Fruit fly (Drosophila melanogaster) whole organism, embryonic: Measurements from ENCODE around the gene CG33282.

Experiments
- Aef1 ChIP-seq: fragments of 200-800 bp; sonication (Bioruptor generic); IDR thresholded peaks from 3 replicates; pipeline ENCODE4 v1.3.6; 2022; ENCODE audit warnings: missing biosample characterization, missing genetic modification characterization
- B-H2 ChIP-seq: fragments of 200-800 bp; sonication (Bioruptor generic); optimal IDR thresholded peaks from 2 replicates; lab custom pipeline; 2018; ENCODE audit warnings: missing biosample characterization, mild to moderate bottlenecking, missing genetic modification characterization
- CG1024 ChIP-seq: fragments of 200-800 bp; sonication (Bioruptor generic); IDR thresholded peaks from 2 replicates; pipeline ENCODE4 v1.3.6; 2022; ENCODE audit warnings: missing biosample characterization, missing genetic modification characterization
- CG11560 ChIP-seq: fragments of 200-800 bp; sonication (Bioruptor generic); IDR thresholded peaks from 3 replicates; pipeline ENCODE4 v1.3.6; 2022; ENCODE audit warnings: missing biosample characterization, missing genetic modification characterization
- CG11695 ChIP-seq: fragments of 200-800 bp; sonication (Bioruptor generic); IDR thresholded peaks from 3 replicates; pipeline ENCODE4 v1.3.6; 2022; ENCODE audit warnings: missing biosample characterization, missing genetic modification characterization
- CG12155 ChIP-seq: fragments of 200-800 bp; sonication (Bioruptor generic); optimal IDR thresholded peaks from 3 replicates; lab custom pipeline; 2016; ENCODE audit warnings: missing biosample characterization, missing genetic modification characterization
- CG1233 ChIP-seq: fragments of 200-800 bp; sonication (Bioruptor generic); optimal IDR thresholded peaks from 4 replicates; lab custom pipeline; 2018; ENCODE audit warnings: missing biosample characterization, mild to moderate bottlenecking, missing genetic modification characterization
- CG12942 ChIP-seq: fragments of 200-800 bp; sonication (Bioruptor generic); optimal IDR thresholded peaks from 3 replicates; lab custom pipeline; 2016; ENCODE audit warnings: missing biosample characterization, missing genetic modification characterization
- CG13123 ChIP-seq: fragments of 200-800 bp; sonication (Bioruptor generic); optimal IDR thresholded peaks from 2 replicates; lab custom pipeline; 2016; ENCODE audit warnings: missing biosample characterization, missing genetic modification characterization
- CG15514 ChIP-seq: fragments of 200-800 bp; sonication (Bioruptor generic); optimal IDR thresholded peaks from 3 replicates; lab custom pipeline; 2017; ENCODE audit warnings: missing biosample characterization, missing genetic modification characterization, mild to moderate bottlenecking, moderate library complexity, missing genetic modification reagents
- CG1603 ChIP-seq: fragments of 200-800 bp; sonication (Bioruptor generic); optimal IDR thresholded peaks from 2 replicates; lab custom pipeline; 2019; ENCODE audit warnings: missing biosample characterization, mild to moderate bottlenecking, missing genetic modification characterization, moderate library complexity
- CG17186 ChIP-seq: fragments of 200-800 bp; sonication (Bioruptor generic); optimal IDR thresholded peaks from 3 replicates; lab custom pipeline; 2017; ENCODE audit warnings: missing biosample characterization, missing genetic modification reagents, missing genetic modification characterization
- CG17912 ChIP-seq: fragments of 200-800 bp; sonication (Bioruptor generic); optimal IDR thresholded peaks from 2 replicates; lab custom pipeline; 2018; ENCODE audit warnings: missing biosample characterization, mild to moderate bottlenecking, missing genetic modification characterization
- CG2202 ChIP-seq: fragments of 200-800 bp; sonication (Bioruptor generic); optimal IDR thresholded peaks from 2 replicates; lab custom pipeline; 2018; ENCODE audit warnings: missing biosample characterization, mild to moderate bottlenecking, missing genetic modification characterization
- CG3281 ChIP-seq: fragments of 200-800 bp; sonication (Bioruptor generic); optimal IDR thresholded peaks from 3 replicates; lab custom pipeline; 2017; ENCODE audit warnings: missing biosample characterization, mild to moderate bottlenecking, missing genetic modification characterization
- CG4730 ChIP-seq: fragments of 200-800 bp; sonication (Bioruptor generic); IDR thresholded peaks from 2 replicates; pipeline ENCODE4 v1.3.6; 2022; ENCODE audit warnings: missing biosample characterization, missing genetic modification characterization
- CG6654 ChIP-seq: fragments of 200-800 bp; sonication (Bioruptor generic); optimal IDR thresholded peaks from 2 replicates; lab custom pipeline; 2017; ENCODE audit warnings: missing biosample characterization, mild to moderate bottlenecking, missing genetic modification characterization
- CG7556 ChIP-seq: fragments of 200-800 bp; sonication (Bioruptor generic); optimal IDR thresholded peaks from 2 replicates; lab custom pipeline; 2017; ENCODE audit warnings: missing biosample characterization, mild to moderate bottlenecking, missing genetic modification characterization
- CG9215 ChIP-seq: fragments of 200-800 bp; sonication (Bioruptor generic); IDR thresholded peaks from 2 replicates; pipeline ENCODE4 v1.3.6; 2022; ENCODE audit warnings: missing biosample characterization, missing genetic modification characterization
- CG9727 ChIP-seq: fragments of 200-800 bp; sonication (Bioruptor generic); optimal IDR thresholded peaks from 3 replicates; lab custom pipeline; 2017; ENCODE audit warnings: missing biosample characterization, mild to moderate bottlenecking, missing genetic modification characterization
- CG9817 ChIP-seq: fragments of 200-800 bp; sonication (Bioruptor generic); optimal IDR thresholded peaks from 2 replicates; lab custom pipeline; 2018; ENCODE audit warnings: missing biosample characterization, mild to moderate bottlenecking, missing genetic modification characterization, moderate library complexity
- Elba2 ChIP-seq: fragments of 200-800 bp; sonication (Bioruptor generic); optimal IDR thresholded peaks from 3 replicates; lab custom pipeline; 2016; ENCODE audit warnings: missing biosample characterization, missing genetic modification characterization
- Ets65A ChIP-seq: fragments of 200-800 bp; sonication (Bioruptor generic); peaks from one replicate; lab custom pipeline; 2016; ENCODE audit warnings: missing biosample characterization, missing genetic modification characterization
- Fer1 ChIP-seq: fragments of 200-800 bp; sonication (Bioruptor generic); optimal IDR thresholded peaks from 2 replicates; lab custom pipeline; 2017; ENCODE audit warnings: missing biosample characterization, mild to moderate bottlenecking, missing genetic modification characterization
- HLH4C ChIP-seq: fragments of 200-800 bp; sonication (Bioruptor generic); IDR thresholded peaks from 3 replicates; pipeline ENCODE4 v1.3.6; 2022; ENCODE audit warnings: missing biosample characterization, missing genetic modification characterization; ENCODE audit not compliant: partially characterized antibody
- Hmr ChIP-seq: fragments of 200-800 bp; sonication (Bioruptor generic); optimal IDR thresholded peaks from 3 replicates; lab custom pipeline; 2017; ENCODE audit warnings: mild to moderate bottlenecking, missing biosample characterization, missing genetic modification reagents, missing genetic modification characterization
- MBD-R2 ChIP-seq: fragments of 200-800 bp; sonication (Bioruptor generic); IDR thresholded peaks from 2 replicates; pipeline ENCODE4 v1.3.6; 2022; ENCODE audit warnings: missing biosample characterization, missing genetic modification characterization
- MTF-1 ChIP-seq: fragments of 200-800 bp; sonication (Bioruptor generic); optimal IDR thresholded peaks from 2 replicates; lab custom pipeline; 2018; ENCODE audit warnings: missing biosample characterization, mild to moderate bottlenecking, missing genetic modification characterization, borderline replicate concordance
- Meics ChIP-seq: fragments of 200-800 bp; sonication (Bioruptor generic); optimal IDR thresholded peaks from 2 replicates; lab custom pipeline; 2017; ENCODE audit warnings: missing biosample characterization, mild to moderate bottlenecking, missing genetic modification characterization
- Mes4 ChIP-seq: fragments of 200-800 bp; sonication (Bioruptor generic); optimal IDR thresholded peaks from 2 replicates; lab custom pipeline; 2016; ENCODE audit warnings: missing biosample characterization, missing genetic modification characterization
- Side ChIP-seq: fragments of 200-800 bp; sonication (Bioruptor generic); optimal IDR thresholded peaks from 2 replicates; lab custom pipeline; 2016; ENCODE audit warnings: missing biosample characterization, missing genetic modification characterization
- Sin3A ChIP-seq: fragments of >200 bp; optimal IDR thresholded peaks from 2 replicates; lab custom pipeline; 2018
- Sox100B ChIP-seq: fragments of 200-800 bp; sonication (Bioruptor generic); optimal IDR thresholded peaks from 3 replicates; lab custom pipeline; 2018; ENCODE audit warnings: missing biosample characterization, mild to moderate bottlenecking, missing genetic modification characterization
- Sox102F ChIP-seq: fragments of 200-800 bp; sonication (Bioruptor generic); optimal IDR thresholded peaks from 2 replicates; lab custom pipeline; 2018; ENCODE audit warnings: missing biosample characterization, mild to moderate bottlenecking, missing genetic modification characterization, moderate library complexity
- Xrp1 ChIP-seq: fragments of 200-800 bp; sonication (Bioruptor generic); IDR thresholded peaks from 2 replicates; pipeline ENCODE4 v1.3.6; 2022; ENCODE audit warnings: missing biosample characterization, missing genetic modification characterization
- ab ChIP-seq: fragments of 200-800 bp; sonication (Bioruptor generic); optimal IDR thresholded peaks from 2 replicates; lab custom pipeline; 2016; ENCODE audit warnings: missing biosample characterization, missing genetic modification characterization
- abd-A ChIP-seq: fragments of 200-800 bp; sonication (Bioruptor generic); optimal IDR thresholded peaks from 3 replicates; lab custom pipeline; 2019; ENCODE audit warnings: missing biosample characterization, mild to moderate bottlenecking, missing genetic modification characterization, moderate library complexity
- bbx ChIP-seq: fragments of 200-800 bp; sonication (Bioruptor generic); IDR thresholded peaks from 2 replicates; pipeline ENCODE4 v1.3.6; 2022; ENCODE audit warnings: missing biosample characterization, missing genetic modification characterization; ENCODE audit not compliant: partially characterized antibody
- chif ChIP-seq, 2 experiments: fragments of 200-800 bp; sonication (Bioruptor generic); optimal IDR thresholded peaks; 3 replicates each; lab custom pipeline; 2016; ENCODE audit warnings: missing biosample characterization in 2 of 2, missing genetic modification characterization in 2 of 2
- dan ChIP-seq: fragments of 200-800 bp; sonication (Bioruptor generic); IDR thresholded peaks from 2 replicates; pipeline ENCODE4 v1.3.6; 2022; ENCODE audit warnings: missing biosample characterization, missing genetic modification characterization
- dmrt11E ChIP-seq: fragments of 200-800 bp; sonication (Bioruptor generic); optimal IDR thresholded peaks from 3 replicates; lab custom pipeline; 2018; ENCODE audit warnings: missing biosample characterization, mild to moderate bottlenecking, missing genetic modification characterization, moderate library complexity
- ewg ChIP-seq: fragments of 200-800 bp; sonication (Bioruptor generic); optimal IDR thresholded peaks from 3 replicates; lab custom pipeline; 2017; ENCODE audit warnings: mild to moderate bottlenecking, missing biosample characterization, missing genetic modification reagents, missing genetic modification characterization
- fd64A ChIP-seq: fragments of 200-800 bp; sonication (Bioruptor generic); optimal IDR thresholded peaks from 3 replicates; lab custom pipeline; 2018; ENCODE audit warnings: missing biosample characterization, mild to moderate bottlenecking, missing genetic modification characterization
- gem ChIP-seq: fragments of 200-800 bp; sonication (Bioruptor generic); optimal IDR thresholded peaks from 2 replicates; lab custom pipeline; 2019; ENCODE audit warnings: missing biosample characterization, mild to moderate bottlenecking, missing genetic modification characterization, moderate library complexity
- h ChIP-seq: fragments of >200 bp; optimal IDR thresholded peaks from 2 replicates; lab custom pipeline; 2017
- ken ChIP-seq: fragments of 200-800 bp; sonication (Bioruptor generic); IDR thresholded peaks from 3 replicates; pipeline ENCODE4 v1.3.6; 2022; ENCODE audit warnings: missing biosample characterization, missing genetic modification characterization
- nau ChIP-seq: fragments of 200-800 bp; sonication (Bioruptor generic); optimal IDR thresholded peaks from 3 replicates; lab custom pipeline; 2017; ENCODE audit warnings: missing biosample characterization, mild to moderate bottlenecking, missing genetic modification characterization, missing genetic modification reagents
- otp ChIP-seq: fragments of 200-800 bp; sonication (Bioruptor generic); IDR thresholded peaks from 3 replicates; pipeline ENCODE4, ENCODE4 v1.3.6; 2022; ENCODE audit warnings: missing biosample characterization, missing genetic modification characterization
- schlank ChIP-seq: fragments of 200-800 bp; sonication (Bioruptor generic); optimal IDR thresholded peaks from 2 replicates; lab custom pipeline; 2018; ENCODE audit warnings: missing biosample characterization, mild to moderate bottlenecking, missing genetic modification characterization
- seq ChIP-seq: fragments of 200-800 bp; sonication (Bioruptor generic); IDR thresholded peaks from 2 replicates; pipeline ENCODE4 v1.3.6; 2022; ENCODE audit warnings: missing biosample characterization, missing genetic modification characterization
- slbo ChIP-seq: fragments of 200-800 bp; sonication (Bioruptor generic); IDR thresholded peaks from 2 replicates; pipeline ENCODE4 v1.3.6; 2022; ENCODE audit warnings: missing biosample characterization, missing genetic modification characterization
- wek ChIP-seq: fragments of 200-800 bp; sonication (Bioruptor generic); optimal IDR thresholded peaks from 3 replicates; lab custom pipeline; 2018; ENCODE audit warnings: missing biosample characterization, mild to moderate bottlenecking, missing genetic modification characterization, moderate library complexity

CG33282 gene

DNA sequence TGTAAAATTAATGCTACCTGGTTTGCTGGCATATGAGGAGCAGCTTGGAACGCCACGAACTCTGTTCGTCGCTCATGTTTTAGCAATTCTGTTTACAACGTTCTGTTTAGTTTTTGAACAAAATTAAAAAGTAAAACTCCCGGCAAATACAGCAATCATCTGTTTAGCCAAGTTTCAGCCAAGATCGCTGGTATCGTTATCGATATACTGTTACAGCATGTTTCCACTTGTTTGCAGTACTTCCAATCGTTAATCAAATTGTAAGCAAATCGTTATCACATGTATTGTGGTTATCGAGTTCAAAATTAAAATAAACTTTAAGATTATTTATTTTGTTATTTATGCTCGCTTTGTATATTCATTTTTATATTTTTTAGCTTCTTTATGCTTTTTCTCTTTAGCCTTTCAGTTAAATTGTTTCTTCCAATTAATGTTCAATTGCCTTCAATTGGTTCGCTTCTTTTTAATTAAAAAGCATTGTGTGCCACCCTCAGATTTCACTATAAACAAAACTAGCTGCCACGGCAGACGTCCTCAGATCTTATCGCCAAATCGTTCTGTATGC lies 7.9 kb upstream of the CG33282 start, which contains the start of the genes Fign and CG8837 (continued):
- no peak for TF ChIP-seq CG11560 (tag; lab: Robert Waterston, UW)
- no peak for TF ChIP-seq ewg (GFP tag; lab: Kevin White, UChicago)
- TF ChIP-seq wek = no peak
- no peak for TF ChIP-seq B-H2 (GFP tag; lab: Kevin White, UChicago)
- TF ChIP-seq nau (GFP tag; lab: Kevin White, UChicago) = no peak
- no peak for TF ChIP-seq slbo (GFP tag; lab: Robert Waterston, UW)
- TF ChIP-seq schlank (tag; lab: Kevin White, UChicago) = no peak
- no peak for TF ChIP-seq Sox100B (GFP tag; lab: Kevin White, UChicago)
- no peak for TF ChIP-seq Aef1
- 0 out of 2 replicates have a peak, but pooled peaks have one; percentile 25 for TF ChIP-seq CG1024 (GFP tag; lab: Robert Waterston, UW)
- TF ChIP-seq CG13123 (GFP tag; lab: Kevin White, UChicago) = no peak
- TF ChIP-seq Meics = no peak
- no peak for TF ChIP-seq chif (GFP tag; optimal IDR thresholded peaks at IDR 0.05; lab: Kevin White, UChicago)
- peak; percentile 60 for TF ChIP-seq MBD-R2
- TF ChIP-seq dan (GFP tag; lab: Robert Waterston, UW) = no peak
- TF ChIP-seq MTF-1 = no peak
- TF ChIP-seq ken (GFP tag; lab: Robert Waterston, UW) = no peak
- no peak for TF ChIP-seq Ets65A (GFP tag; lab: Kevin White, UChicago)
- TF ChIP-seq CG2202 (tag; lab: Kevin White, UChicago) = no peak
- no peak for TF ChIP-seq CG4730
- TF ChIP-seq fd64A = no peak
- no peak for TF ChIP-seq Fer1 (GFP tag; lab: Kevin White, UChicago)
- no peak for TF ChIP-seq CG7556 (GFP tag; lab: Kevin White, UChicago)
- no peak for TF ChIP-seq CG1233 (GFP tag; lab: Kevin White, UChicago)
- TF ChIP-seq seq = no peak
- no peak for TF ChIP-seq Mes4
- no peak for TF ChIP-seq CG12942 (GFP tag; lab: Kevin White, UChicago)
- TF ChIP-seq abd-A (tag; lab: Kevin White, UChicago) = no peak
- TF ChIP-seq CG9727 (GFP tag; lab: Kevin White, UChicago) = no peak
- TF ChIP-seq Sox102F (GFP tag; lab: Kevin White, UChicago) = no peak
- TF ChIP-seq Xrp1 (GFP tag; lab: Robert Waterston, UW) = no peak
- no peak for TF ChIP-seq CG17912 (GFP tag; lab: Kevin White, UChicago)
- no peak for TF ChIP-seq gem
- no peak for TF ChIP-seq Hmr
- TF ChIP-seq CG9215 (GFP tag; lab: Robert Waterston, UW) = no peak
- no peak for TF ChIP-seq dmrt11E
- no peak for TF ChIP-seq Elba2 (GFP tag; lab: Kevin White, UChicago)
- TF ChIP-seq CG6654 (GFP tag; lab: Kevin White, UChicago) = no peak
- TF ChIP-seq HLH4C = peak; percentile 98
- peak; percentile 87 for TF ChIP-seq bbx
- TF ChIP-seq Side (GFP tag; lab: Kevin White, UChicago) = no peak
- no peak for TF ChIP-seq ab (GFP tag; lab: Kevin White, UChicago)
- TF ChIP-seq Sin3A (lab: Kevin White, UChicago) = no peak
- no peak for TF ChIP-seq h (lab: Kevin White, UChicago)
- TF ChIP-seq CG3281 (GFP tag; lab: Kevin White, UChicago) = no peak
- peak; percentile 71 for TF ChIP-seq CG1603
- TF ChIP-seq CG9817 (tag; lab: Kevin White, UChicago) = no peak
- TF ChIP-seq otp (GFP tag; lab: Robert Waterston, UW) = no peak
- TF ChIP-seq CG11695 (GFP tag; lab: Robert Waterston, UW) = no peak
- TF ChIP-seq CG17186 (GFP tag; lab: Kevin White, UChicago) = no peak
- TF ChIP-seq CG12155 = no peak
- TF ChIP-seq CG15514 (GFP tag; lab: Kevin White, UChicago) = peak; percentile 28
